Worm (Caenorhabditis elegans) whole organism, late embryonic: ENCODE results near the gene F12D9.2.

Experiments used
- hlh-8 ChIP-seq: sonication (generic microtip); optimal IDR thresholded peaks from 2 replicates; lab custom pipeline; 2016; ENCODE audit warnings: missing genotype, missing genetic modification characterization, missing compliant biosample characterization
- pros-1 ChIP-seq: fragments of 150-350 bp; optimal IDR thresholded peaks from 2 replicates; lab custom pipeline; 2014; ENCODE audit warnings: missing biosample characterization, missing genetic modification reagents, missing genetic modification characterization

ce11 chrX:8659521-8659920 lies 12.6 kb upstream of the F12D9.2 start:
- TF ChIP-seq hlh-8 (tag; lab: Kevin White, UChicago) (no peak), pros-1 (tag; lab: Kevin White, UChicago) (no peak)
